Worm (Caenorhabditis elegans) whole organism, midembryonic: Measurements from ENCODE around the gene F23F12.12.

Experiments used
- flt-1 ChIP-seq: fragments of 200-800 bp; sonication (Bioruptor generic); IDR thresholded peaks from 2 replicates; pipeline ENCODE4 v1.3.6; 2022; ENCODE audit warnings: missing genetic modification characterization, missing compliant biosample characterization
- med-1 ChIP-seq: sonication (generic microtip); optimal IDR thresholded peaks from 2 replicates; lab custom pipeline; 2017; ENCODE audit warnings: missing genetic modification characterization, mild to moderate bottlenecking, missing compliant biosample characterization, antibody characterized with exemption, missing genetic modification reagents; ENCODE audit not compliant: insufficient read depth
- ref-1 ChIP-seq: fragments of 200-800 bp; sonication (Bioruptor generic); conservative IDR thresholded peaks from 2 replicates; pipeline ENCODE4 v1.3.6; 2022; ENCODE audit warnings: missing genetic modification reagents, missing genetic modification characterization, missing compliant biosample characterization
- ztf-23 ChIP-seq: fragments of 200-800 bp; sonication (Bioruptor generic); IDR thresholded peaks from 2 replicates; pipeline ENCODE4 v1.3.6; 2022; ENCODE audit warnings: missing genetic modification reagents, missing genetic modification characterization, missing compliant biosample characterization

DNA sequence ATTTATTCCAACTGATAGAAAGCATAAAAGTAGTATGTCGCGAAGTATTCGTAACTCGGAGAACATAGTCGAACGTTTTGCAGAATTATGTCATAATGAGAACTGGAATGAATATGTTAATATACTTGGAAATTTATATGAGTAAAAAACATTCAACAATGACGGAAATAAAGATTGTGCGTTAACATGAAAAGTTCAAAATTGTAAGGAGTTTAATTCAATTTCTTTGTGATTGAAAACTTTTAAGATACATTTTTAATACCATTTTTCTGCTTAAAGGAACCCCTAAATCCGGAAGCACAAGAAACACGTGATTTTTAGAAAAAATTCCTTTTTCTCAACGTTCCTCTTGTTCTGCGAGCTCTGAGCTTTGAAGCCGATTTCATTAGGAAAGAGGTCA lies 17.6 kb downstream of the F23F12.12 start, which contains the start of gene oig-1:
- TF ChIP-seq flt-1 (GFP tag; lab: Robert Waterston, UW) (no peak), med-1 (GFP tag; lab: Kevin White, UChicago) (no peak), ref-1 (no peak), ztf-23 (GFP tag; lab: Robert Waterston, UW) (no peak)
